Worm (Caenorhabditis elegans) whole organism, L1 larva: ENCODE measurements around the gene glb-20.

ENCODE experiments used
- C04F5.9 ChIP-seq: sonication (generic microtip); optimal IDR thresholded peaks from 2 replicates; lab custom pipeline; 2016; ENCODE audit warnings: missing genetic modification characterization, missing compliant biosample characterization
- aha-1 ChIP-seq: fragments of 150-350 bp; optimal IDR thresholded peaks from 2 replicates; lab custom pipeline; 2014; ENCODE audit warnings: missing biosample characterization, missing genetic modification characterization
- alr-1 ChIP-seq: fragments of 200-800 bp; sonication (Bioruptor generic); optimal IDR thresholded peaks from 2 replicates; lab custom pipeline; 2018; ENCODE audit warnings: borderline replicate concordance, mild to moderate bottlenecking, missing genetic modification characterization, missing compliant biosample characterization
- aly-2 ChIP-seq: fragments of 150-350 bp; optimal IDR thresholded peaks from 2 replicates; lab custom pipeline; 2014; ENCODE audit warnings: missing biosample characterization, missing genetic modification characterization
- blmp-1 ChIP-seq: fragments of 150-350 bp; optimal IDR thresholded peaks from 2 replicates; lab custom pipeline; 2014; ENCODE audit warnings: missing biosample characterization, missing genetic modification characterization
- ceh-8 ChIP-seq: fragments of 200-800 bp; sonication (Bioruptor generic); optimal IDR thresholded peaks from 2 replicates; lab custom pipeline; 2018; ENCODE audit warnings: mild to moderate bottlenecking, missing genetic modification characterization, moderate library complexity, missing compliant biosample characterization
- dsc-1 ChIP-seq: sonication (generic microtip); optimal IDR thresholded peaks from 2 replicates; lab custom pipeline; 2016; ENCODE audit warnings: mild to moderate bottlenecking, missing genetic modification characterization, missing compliant biosample characterization
- efl-1 ChIP-seq, 4 experiments: fragments of 150-350 bp; optimal IDR thresholded peaks in 3 of 4; peaks in 1 of 4; 1 replicate in 1 of 4; 2 replicates in 3 of 4; lab custom pipeline; 2014; ENCODE audit warnings: missing biosample characterization in 2 of 4, missing genetic modification characterization in 2 of 4, missing genetic modification reagents in 2 of 4
- efl-3 ChIP-seq: fragments of 200-800 bp; sonication (Bioruptor generic); optimal IDR thresholded peaks from 2 replicates; lab custom pipeline; 2018; ENCODE audit warnings: mild to moderate bottlenecking, missing genetic modification characterization, missing compliant biosample characterization
- egl-13 ChIP-seq: sonication (generic microtip); optimal IDR thresholded peaks from 2 replicates; lab custom pipeline; 2016; ENCODE audit warnings: missing genotype, missing genetic modification reagents, missing genetic modification characterization, missing compliant biosample characterization
- elt-2 ChIP-seq: sonication (generic microtip); optimal IDR thresholded peaks from 2 replicates; lab custom pipeline; 2016; ENCODE audit warnings: missing genetic modification characterization, mild to moderate bottlenecking, inconsistent platforms, missing compliant biosample characterization, missing genetic modification reagents
- elt-3 ChIP-seq, 6 experiments: fragments of 150-350 bp in 1 of 6; sonication (generic microtip); optimal IDR thresholded peaks; 2 replicates each; lab custom pipeline; 2017 to 2018; ENCODE audit warnings: missing biosample characterization in 6 of 6, missing genetic modification characterization in 6 of 6, inconsistent platforms in 1 of 6
- fkh-10 ChIP-seq: sonication (generic microtip); optimal IDR thresholded peaks from 2 replicates; lab custom pipeline; 2017; ENCODE audit warnings: missing biosample characterization, missing genetic modification reagents, missing genetic modification characterization
- fkh-4 ChIP-seq: sonication (generic microtip); optimal IDR thresholded peaks from 2 replicates; lab custom pipeline; 2016; ENCODE audit warnings: missing compliant biosample characterization, missing genetic modification characterization, borderline replicate concordance
- fkh-8 ChIP-seq: sonication (generic microtip); optimal IDR thresholded peaks from 2 replicates; lab custom pipeline; 2016; ENCODE audit warnings: mild to moderate bottlenecking, missing genetic modification characterization, missing compliant biosample characterization
- grh-1 ChIP-seq: fragments of 200-800 bp; sonication (Bioruptor generic); IDR thresholded peaks from 2 replicates; pipeline ENCODE4 v1.3.6; 2022; ENCODE audit warnings: missing genetic modification reagents, missing genetic modification characterization, missing compliant biosample characterization
- hlh-17 ChIP-seq: fragments of 200-800 bp; sonication (Bioruptor generic); optimal IDR thresholded peaks from 2 replicates; lab custom pipeline; 2018; ENCODE audit warnings: missing genetic modification characterization, mild to moderate bottlenecking, missing compliant biosample characterization, moderate library complexity, borderline replicate concordance
- hlh-4 ChIP-seq: sonication (generic microtip); optimal IDR thresholded peaks from 2 replicates; lab custom pipeline; 2016; ENCODE audit warnings: mild to moderate bottlenecking, missing genetic modification characterization, missing compliant biosample characterization
- isw-1 ChIP-seq: fragments of 200-800 bp; sonication (Bioruptor generic); IDR thresholded peaks from 2 replicates; pipeline ENCODE4 v1.3.6; 2022; ENCODE audit warnings: missing genetic modification characterization, missing compliant biosample characterization
- lin-13 ChIP-seq: fragments of 150-350 bp; optimal IDR thresholded peaks from 2 replicates; lab custom pipeline; 2014; ENCODE audit warnings: missing biosample characterization, missing genetic modification reagents, missing genetic modification characterization
- lin-14 ChIP-seq: fragments of 200-800 bp; sonication (Bioruptor generic); optimal IDR thresholded peaks from 2 replicates; lab custom pipeline; 2018; ENCODE audit warnings: mild to moderate bottlenecking, missing genetic modification characterization, moderate library complexity, missing compliant biosample characterization
- lin-35 ChIP-seq, 2 experiments: fragments of 150-350 bp; optimal IDR thresholded peaks; 2 replicates each; lab custom pipeline; 2014; ENCODE audit warnings: missing biosample characterization in 2 of 2, missing genetic modification characterization in 2 of 2, missing genetic modification reagents in 2 of 2
- lin-39 ChIP-seq: fragments of 150-350 bp; optimal IDR thresholded peaks from 2 replicates; lab custom pipeline; 2014; ENCODE audit warnings: missing biosample characterization, missing genetic modification reagents, missing genetic modification characterization
- lsy-2 ChIP-seq, 2 experiments: fragments of 150-350 bp; optimal IDR thresholded peaks; 2 replicates each; lab custom pipeline; 2014; ENCODE audit warnings: missing biosample characterization in 2 of 2, missing genetic modification characterization in 2 of 2
- mdl-1 ChIP-seq, 2 experiments: fragments of 150-350 bp; optimal IDR thresholded peaks; 2 replicates each; lab custom pipeline; 2014 to 2017; ENCODE audit warnings: missing biosample characterization in 2 of 2, missing genetic modification characterization in 2 of 2, inconsistent platforms in 1 of 2
- mep-1 ChIP-seq: fragments of 150-350 bp; optimal IDR thresholded peaks from 2 replicates; lab custom pipeline; 2014; ENCODE audit warnings: missing biosample characterization, missing genetic modification characterization
- nhr-19 ChIP-seq: fragments of 200-800 bp; sonication (Bioruptor generic); conservative IDR thresholded peaks from 2 replicates; pipeline ENCODE4 v1.3.6; 2022; ENCODE audit warnings: missing genetic modification characterization, missing compliant biosample characterization
- nhr-20 ChIP-seq: sonication (generic microtip); optimal IDR thresholded peaks from 2 replicates; lab custom pipeline; 2016; ENCODE audit warnings: mild to moderate bottlenecking, missing genetic modification characterization, missing compliant biosample characterization
- nhr-47 ChIP-seq: sonication (generic microtip); optimal IDR thresholded peaks from 2 replicates; lab custom pipeline; 2016; ENCODE audit warnings: mild to moderate bottlenecking, missing genetic modification characterization, moderate library complexity, missing compliant biosample characterization
- nhr-71 ChIP-seq: sonication (generic microtip); optimal IDR thresholded peaks from 2 replicates; lab custom pipeline; 2016; ENCODE audit warnings: mild to moderate bottlenecking, missing genetic modification characterization, moderate library complexity, missing compliant biosample characterization
- nhr-76 ChIP-seq: sonication (generic microtip); optimal IDR thresholded peaks from 2 replicates; lab custom pipeline; 2017; ENCODE audit warnings: missing biosample characterization, missing genetic modification characterization
- nhr-85 ChIP-seq: sonication (generic microtip); peaks from one replicate; lab custom pipeline; 2016; ENCODE audit warnings: missing genetic modification characterization, inconsistent platforms, missing compliant biosample characterization
- nhr-90 ChIP-seq: sonication (generic microtip); optimal IDR thresholded peaks from 2 replicates; lab custom pipeline; 2016; ENCODE audit warnings: mild to moderate bottlenecking, missing genetic modification characterization, missing compliant biosample characterization; ENCODE audit not compliant: poor library complexity
- pax-3 ChIP-seq: fragments of 200-800 bp; sonication (Bioruptor generic); optimal IDR thresholded peaks from 2 replicates; lab custom pipeline; 2018; ENCODE audit warnings: mild to moderate bottlenecking, missing genetic modification characterization, moderate library complexity, missing compliant biosample characterization
- rnt-1 ChIP-seq: sonication (generic microtip); optimal IDR thresholded peaks from 2 replicates; lab custom pipeline; 2016; ENCODE audit warnings: mild to moderate bottlenecking, missing genetic modification characterization, moderate library complexity, missing compliant biosample characterization
- skn-1 ChIP-seq: fragments of 150-350 bp; optimal IDR thresholded peaks from 2 replicates; lab custom pipeline; 2014; ENCODE audit warnings: missing biosample characterization, missing genetic modification characterization
- snpc-4 ChIP-seq: fragments of 150-350 bp; optimal IDR thresholded peaks from 2 replicates; lab custom pipeline; 2014; ENCODE audit warnings: missing biosample characterization, missing genetic modification characterization
- snu-23 ChIP-seq: sonication (generic microtip); optimal IDR thresholded peaks from 2 replicates; lab custom pipeline; 2016; ENCODE audit warnings: missing genetic modification characterization, missing compliant biosample characterization
- sox-4 ChIP-seq: sonication (generic microtip); optimal IDR thresholded peaks from 2 replicates; lab custom pipeline; 2016; ENCODE audit warnings: missing genetic modification characterization, missing compliant biosample characterization
- sptf-1 ChIP-seq: fragments of 150-350 bp; optimal IDR thresholded peaks from 2 replicates; lab custom pipeline; 2014; ENCODE audit warnings: missing biosample characterization, missing genetic modification characterization
- swsn-7 ChIP-seq: sonication (generic microtip); optimal IDR thresholded peaks from 2 replicates; lab custom pipeline; 2016; ENCODE audit warnings: missing genetic modification characterization, missing compliant biosample characterization
- tbx-2 ChIP-seq: sonication (generic microtip); optimal IDR thresholded peaks from 2 replicates; lab custom pipeline; 2016; ENCODE audit warnings: missing genetic modification characterization, missing compliant biosample characterization
- tlp-1 ChIP-seq: fragments of 150-350 bp; optimal IDR thresholded peaks from 2 replicates; lab custom pipeline; 2014; ENCODE audit warnings: missing biosample characterization, missing genetic modification characterization
- unc-98 ChIP-seq: fragments of 200-800 bp; sonication (Bioruptor generic); IDR thresholded peaks from 2 replicates; pipeline ENCODE4 v1.3.6; 2022; ENCODE audit warnings: missing genetic modification characterization, missing compliant biosample characterization
- vab-15 ChIP-seq: sonication (generic microtip); optimal IDR thresholded peaks from 2 replicates; lab custom pipeline; 2017; ENCODE audit warnings: missing genotype, mild to moderate bottlenecking, missing genetic modification characterization, missing compliant biosample characterization
- ztf-4 ChIP-seq: fragments of 150-350 bp; optimal IDR thresholded peaks from 2 replicates; lab custom pipeline; 2014; ENCODE audit warnings: missing biosample characterization, missing genetic modification characterization

glb-20 gene

ce11 chrX:13583895-13584344 is 28.0 kb upstream of the glb-20 start (continued):
- TF ChIP-seq elt-2 (tag; lab: Kevin White, UChicago) (no peak), aly-2 (tag; lab: Kevin White, UChicago) (no peak), nhr-20 (peak; percentile 58), vab-15 (tag; lab: Kevin White, UChicago) (no peak), lsy-2 (tag; optimal IDR thresholded peaks at IDR 0.05; lab: Kevin White, UChicago) (peak in 1 of 2 experiments; percentile 16), fkh-4 (no peak), efl-1 (optimal IDR thresholded peaks at IDR 0.05; lab: Kevin White, UChicago) (peak in 1 of 2 experiments; percentile 6), efl-1 (GFP tag; optimal IDR thresholded peaks at IDR 0.05 in 1 of 2; lab: Kevin White, UChicago) (peak in 1 of 2 experiments; percentile 40), tlp-1 (tag; lab: Kevin White, UChicago) (no peak), ceh-8 (GFP tag; lab: Kevin White, UChicago) (no peak), nhr-85 (peak; percentile 84), nhr-90 (tag; lab: Kevin White, UChicago) (peak; percentile 46), mdl-1 (tag; optimal IDR thresholded peaks at IDR 0.05; lab: Kevin White, UChicago) (no peak), nhr-71 (tag; lab: Kevin White, UChicago) (peak; percentile 43), nhr-19 (GFP tag; lab: Robert Waterston, UW) (peak; percentile 9; the same call in 1 of the 2 replicates), sptf-1 (tag; lab: Kevin White, UChicago) (no peak), dsc-1 (tag; lab: Kevin White, UChicago) (peak; percentile 37), snpc-4 (tag; lab: Kevin White, UChicago) (no peak), mep-1 (tag; lab: Kevin White, UChicago) (peak; percentile 21), alr-1 (tag; lab: Kevin White, UChicago) (no peak), unc-98 (GFP tag; lab: Robert Waterston, UW) (no peak), ztf-4 (tag; lab: Kevin White, UChicago) (no peak), tbx-2 (tag; lab: Kevin White, UChicago) (peak; percentile 49), lin-14 (GFP tag; lab: Kevin White, UChicago) (peak; percentile 85), snu-23 (peak; percentile 52)

- TF ChIP-seq isw-1 (GFP tag; lab: Robert Waterston, UW) (no peak), fkh-10 (GFP tag; lab: Kevin White, UChicago) (no peak), lin-39 (tag; lab: Kevin White, UChicago) (no peak), grh-1 (no peak), rnt-1 (no peak), lin-13 (GFP tag; lab: Kevin White, UChicago) (no peak), swsn-7 (tag; lab: Kevin White, UChicago) (no peak), pax-3 (tag; lab: Kevin White, UChicago) (no peak), snu-23 (no peak), dsc-1 (tag; lab: Kevin White, UChicago) (no peak), skn-1 (tag; lab: Kevin White, UChicago) (no peak)
These were observed 25.9 kb upstream of the glb-20 start, which contains the start of gene F54B11.10 for ce11 chrX:13581820-13582219. F54B11.10 (plus strand) TSS chrX:13582120.

ce11 chrX:13578483-13578882 is 22.5 kb upstream of the glb-20 start, which contains the start of gene F54B11.11:
F54B11.11 (plus strand) TSS chrX:13578783.
- TF ChIP-seq lin-35 (GFP tag; optimal IDR thresholded peaks at IDR 0.05; lab: Kevin White, UChicago) (no peak), aly-2 (tag; lab: Kevin White, UChicago) (no peak), elt-3 (tag; optimal IDR thresholded peaks at IDR 0.05; lab: Kevin White, UChicago) (no peak), nhr-85 (peak; percentile 33)

- TF ChIP-seq swsn-7 (tag; lab: Kevin White, UChicago), result no peak
- TF ChIP-seq efl-3, result no peak
- TF ChIP-seq tbx-2 (tag; lab: Kevin White, UChicago), result no peak
- no peak for TF ChIP-seq skn-1 (tag; lab: Kevin White, UChicago)
- no peak for TF ChIP-seq vab-15 (tag; lab: Kevin White, UChicago)
- TF ChIP-seq egl-13 (tag; lab: Kevin White, UChicago), result peak; percentile 17
- no peak for TF ChIP-seq alr-1 (tag; lab: Kevin White, UChicago)
- TF ChIP-seq blmp-1, result no peak
- no peak for TF ChIP-seq mdl-1 (tag; optimal IDR thresholded peaks at IDR 0.05; lab: Kevin White, UChicago)
- no peak for TF ChIP-seq aha-1 (tag; lab: Kevin White, UChicago)
- TF ChIP-seq hlh-4, result no peak
- peak; percentile 28 for TF ChIP-seq sox-4 (tag; lab: Kevin White, UChicago)
- peak; percentile 6 for TF ChIP-seq fkh-8
- no peak for TF ChIP-seq hlh-17 (GFP tag; lab: Kevin White, UChicago)
- no peak for TF ChIP-seq lin-35 (GFP tag; optimal IDR thresholded peaks at IDR 0.05; lab: Kevin White, UChicago)
- no peak for TF ChIP-seq C04F5.9 (tag; lab: Kevin White, UChicago)
- TF ChIP-seq nhr-76 (tag; lab: Kevin White, UChicago), result no peak
- peak; percentile 6 for TF ChIP-seq nhr-47
These were observed 18.1 kb upstream of the glb-20 start for ce11 chrX:13574029-13574428.
